Fruit fly (Drosophila melanogaster): Measurements from ENCODE around the gene CG6765.
A peak's percentile ranks its signal among the peaks of the same experiment; 100 is the strongest.

The CG6765 gene

DNA sequence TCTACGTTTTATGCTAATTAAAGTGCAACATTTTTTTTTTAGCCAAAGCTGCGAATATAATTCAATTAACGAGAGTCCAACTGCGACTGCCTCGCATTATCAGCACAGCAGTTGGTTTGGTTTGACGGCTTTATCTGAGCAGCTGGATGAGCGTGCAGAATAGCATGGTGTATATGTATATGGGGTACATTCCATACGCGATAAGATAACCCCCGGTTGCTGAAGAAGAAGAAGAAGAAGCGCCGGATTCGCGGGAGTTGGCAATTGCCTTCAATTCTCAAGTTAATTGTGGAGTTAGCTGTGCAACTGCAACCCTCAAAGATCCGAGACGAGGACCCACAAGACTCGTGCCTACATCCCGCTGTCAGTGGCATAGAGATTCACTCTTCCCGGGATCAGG is 32.9 kb downstream of the CG6765 start:
- TF ChIP-seq luna (GFP tag; optimal IDR thresholded peaks at IDR 0.05) (no peak), Pdp1 (GFP tag; optimal IDR thresholded peaks at IDR 0.05) (no peak), jing (GFP tag; optimal IDR thresholded peaks at IDR 0.05) (no peak), pho (GFP tag; optimal IDR thresholded peaks at IDR 0.05) (no peak), PHDP (tag; optimal IDR thresholded peaks at IDR 0.05) (no peak), CG10979 (tag; optimal IDR thresholded peaks at IDR 0.05) (no peak), sim (GFP tag; IDR thresholded peaks at IDR 0.05) (no peak), mirr (GFP tag; optimal IDR thresholded peaks at IDR 0.05) (peak; percentile 16), CG9932 (GFP tag; IDR thresholded peaks at IDR 0.05) (no peak), lbe (GFP tag; optimal IDR thresholded peaks at IDR 0.05) (no peak), gcm (GFP tag; optimal IDR thresholded peaks at IDR 0.05) (peak; percentile 57), CG3281 (GFP tag; optimal IDR thresholded peaks at IDR 0.05) (no peak), aop (GFP tag; IDR thresholded peaks at IDR 0.05) (no peak), crol (GFP tag; IDR thresholded peaks at IDR 0.05) (no peak), pnt (GFP tag; optimal IDR thresholded peaks at IDR 0.05) (no peak), Fer3 (tag; optimal IDR thresholded peaks at IDR 0.05) (no peak), CG3726 (GFP tag; IDR thresholded peaks at IDR 0.05) (0 out of 3 replicates have a peak, but pooled peaks have one; percentile 15), CG15601 (tag; optimal IDR thresholded peaks at IDR 0.05) (no peak), mld (GFP tag; IDR thresholded peaks at IDR 0.05; ENCODE audit: partially characterized antibody) (no peak), D19B (GFP tag; optimal IDR thresholded peaks at IDR 0.05) (no peak), fu2 (GFP tag; optimal IDR thresholded peaks at IDR 0.05) (no peak), CG12744 (GFP tag; optimal IDR thresholded peaks at IDR 0.05) (no peak), Fer2 (tag; optimal IDR thresholded peaks at IDR 0.05) (no peak), B-H1 (GFP tag; IDR thresholded peaks at IDR 0.05) (no peak), Gsc (GFP tag; IDR thresholded peaks at IDR 0.05) (no peak), Chrac-16 (GFP tag; optimal IDR thresholded peaks at IDR 0.05) (no peak), sd (tag; optimal IDR thresholded peaks at IDR 0.05) (peak; percentile 92), CG3407 (GFP tag; optimal IDR thresholded peaks at IDR 0.05) (no peak), dmrt99B (tag; optimal IDR thresholded peaks at IDR 0.05) (no peak), eve (GFP tag; optimal IDR thresholded peaks at IDR 0.05) (no peak), ase (GFP tag; IDR thresholded peaks at IDR 0.05) (no peak), gem (tag; optimal IDR thresholded peaks at IDR 0.05) (no peak), zf30C (GFP tag; optimal IDR thresholded peaks at IDR 0.05) (no peak), scrt (GFP tag; optimal IDR thresholded peaks at IDR 0.05) (no peak), CG1832 (GFP tag; optimal IDR thresholded peaks at IDR 0.05) (no peak), CG2129 (GFP tag; IDR thresholded peaks at IDR 0.05; ENCODE audit: partially characterized antibody) (no peak), sens (GFP tag) (no peak), CG4282 (GFP tag; optimal IDR thresholded peaks at IDR 0.05) (no peak), TFAM (GFP tag; optimal IDR thresholded peaks at IDR 0.05) (no peak), pfk (GFP tag; optimal IDR thresholded peaks at IDR 0.05) (no peak), da (GFP tag; optimal IDR thresholded peaks at IDR 0.05) (no peak), CG1024 (GFP tag; IDR thresholded peaks at IDR 0.05) (no peak), CG1603 (tag; optimal IDR thresholded peaks at IDR 0.05) (no peak), org-1 (GFP tag; optimal IDR thresholded peaks at IDR 0.05) (no peak), CG9437 (GFP tag; optimal IDR thresholded peaks at IDR 0.05) (no peak), CoRest (tag; optimal IDR thresholded peaks at IDR 0.05) (no peak), CG17186 (GFP tag; optimal IDR thresholded peaks at IDR 0.05) (no peak), Ets97D (GFP tag; optimal IDR thresholded peaks at IDR 0.05) (no peak), CkIIα-i1 (GFP tag; IDR thresholded peaks at IDR 0.05) (no peak), Dip2 (GFP tag; IDR thresholded peaks at IDR 0.05) (no peak), H2.0 (GFP tag; IDR thresholded peaks at IDR 0.05) (no peak), grn (GFP tag; optimal IDR thresholded peaks at IDR 0.05) (no peak)

All from whole organism, embryonic.